Fruit fly (Drosophila melanogaster) whole organism, embryonic: ENCODE data around the gene Sbds.
A peak's percentile ranks its signal among the peaks of the same experiment; 100 is the strongest.

Source experiments
- Blimp-1 ChIP-seq: fragments of 200-800 bp; sonication (Bioruptor generic); optimal IDR thresholded peaks from 3 replicates; lab custom pipeline; 2018; ENCODE audit warnings: missing biosample characterization, missing genetic modification characterization, mild to moderate bottlenecking, moderate library complexity, missing genetic modification reagents
- CG10979 ChIP-seq: fragments of 200-800 bp; sonication (Bioruptor generic); optimal IDR thresholded peaks from 2 replicates; lab custom pipeline; 2018; ENCODE audit warnings: missing biosample characterization, mild to moderate bottlenecking, missing genetic modification characterization, moderate library complexity
- CG11695 ChIP-seq: fragments of 200-800 bp; sonication (Bioruptor generic); IDR thresholded peaks from 3 replicates; pipeline ENCODE4 v1.3.6; 2022; ENCODE audit warnings: missing biosample characterization, missing genetic modification characterization
- CG13296 ChIP-seq: fragments of 200-800 bp; sonication (Bioruptor generic); optimal IDR thresholded peaks from 3 replicates; lab custom pipeline; 2018; ENCODE audit warnings: missing biosample characterization, mild to moderate bottlenecking, missing genetic modification characterization
- CG1603 ChIP-seq: fragments of 200-800 bp; sonication (Bioruptor generic); optimal IDR thresholded peaks from 2 replicates; lab custom pipeline; 2019; ENCODE audit warnings: missing biosample characterization, mild to moderate bottlenecking, missing genetic modification characterization, moderate library complexity
- CG2678 ChIP-seq: fragments of 200-800 bp; sonication (Bioruptor generic); optimal IDR thresholded peaks from 3 replicates; lab custom pipeline; 2019; ENCODE audit warnings: missing biosample characterization, mild to moderate bottlenecking, missing genetic modification characterization, moderate library complexity
- CG3065 ChIP-seq: fragments of 200-800 bp; sonication (Bioruptor generic); optimal IDR thresholded peaks from 2 replicates; lab custom pipeline; 2016; ENCODE audit warnings: missing biosample characterization, missing genetic modification characterization
- CG32532 ChIP-seq: fragments of 200-800 bp; sonication (Bioruptor generic); IDR thresholded peaks from 2 replicates; pipeline ENCODE4 v1.3.6; 2022; ENCODE audit warnings: missing biosample characterization, missing genetic modification characterization
- CG3726 ChIP-seq: fragments of 200-800 bp; sonication (Bioruptor generic); IDR thresholded peaks from 3 replicates; pipeline ENCODE4, ENCODE4 v1.3.6; 2022; ENCODE audit warnings: missing biosample characterization, missing genetic modification characterization
- CG3995 ChIP-seq: fragments of 200-800 bp; sonication (Bioruptor generic); optimal IDR thresholded peaks from 3 replicates; lab custom pipeline; 2016; ENCODE audit warnings: missing biosample characterization, missing genetic modification characterization
- CG6272 ChIP-seq: fragments of 200-800 bp; sonication (Bioruptor generic); IDR thresholded peaks from 2 replicates; pipeline ENCODE4 v1.3.6; 2022; ENCODE audit warnings: missing biosample characterization, missing genetic modification characterization
- CG7963 ChIP-seq: fragments of 200-800 bp; sonication (Bioruptor generic); IDR thresholded peaks from 3 replicates; pipeline ENCODE4 v1.3.6; 2022; ENCODE audit warnings: missing biosample characterization, missing genetic modification characterization; ENCODE audit not compliant: partially characterized antibody
- Dfd ChIP-seq, 2 experiments: fragments of >200 bp; optimal IDR thresholded peaks; 2 replicates each; lab custom pipeline; 2017; ENCODE audit warnings: missing biosample characterization in 2 of 2, missing genetic modification characterization in 2 of 2
- Dip3 ChIP-seq: fragments of 200-800 bp; sonication (Bioruptor generic); optimal IDR thresholded peaks from 3 replicates; lab custom pipeline; 2016; ENCODE audit warnings: missing biosample characterization, missing genetic modification characterization
- Drgx ChIP-seq: fragments of 200-800 bp; sonication (Bioruptor generic); IDR thresholded peaks from 2 replicates; pipeline ENCODE4 v1.3.6; 2022; ENCODE audit warnings: missing biosample characterization, missing genetic modification characterization
- Ptx1 ChIP-seq: fragments of 200-800 bp; sonication (Bioruptor generic); IDR thresholded peaks from 2 replicates; pipeline ENCODE4 v1.3.6; 2022; ENCODE audit warnings: missing biosample characterization, missing genetic modification characterization
- Scr ChIP-seq: fragments of 200-800 bp; sonication (Bioruptor generic); IDR thresholded peaks from 2 replicates; pipeline ENCODE4 v1.3.6; 2022; ENCODE audit warnings: missing biosample characterization, missing genetic modification characterization; ENCODE audit not compliant: partially characterized antibody
- Xrp1 ChIP-seq: fragments of 200-800 bp; sonication (Bioruptor generic); IDR thresholded peaks from 2 replicates; pipeline ENCODE4 v1.3.6; 2022; ENCODE audit warnings: missing biosample characterization, missing genetic modification characterization
- amos ChIP-seq: fragments of 200-800 bp; sonication (Bioruptor generic); IDR thresholded peaks from 2 replicates; pipeline ENCODE4 v1.3.6; 2022; ENCODE audit warnings: missing biosample characterization, missing genetic modification characterization; ENCODE audit not compliant: partially characterized antibody
- az2 ChIP-seq: fragments of 200-800 bp; sonication (Bioruptor generic); optimal IDR thresholded peaks from 3 replicates; lab custom pipeline; 2016; ENCODE audit warnings: missing biosample characterization, missing genetic modification characterization
- bsh ChIP-seq, 2 experiments: fragments of 200-800 bp; sonication (Bioruptor generic); optimal IDR thresholded peaks; 2 replicates each; lab custom pipeline; 2017 to 2018; ENCODE audit warnings: mild to moderate bottlenecking in 2 of 2, missing biosample characterization in 2 of 2, missing genetic modification characterization in 2 of 2, moderate library complexity in 1 of 2
- dmrt11E ChIP-seq: fragments of 200-800 bp; sonication (Bioruptor generic); optimal IDR thresholded peaks from 3 replicates; lab custom pipeline; 2018; ENCODE audit warnings: missing biosample characterization, mild to moderate bottlenecking, missing genetic modification characterization, moderate library complexity
- fd96Cb ChIP-seq: fragments of 200-800 bp; sonication (Bioruptor generic); optimal IDR thresholded peaks from 2 replicates; lab custom pipeline; 2018; ENCODE audit warnings: missing biosample characterization, mild to moderate bottlenecking, missing genetic modification characterization, moderate library complexity
- gem ChIP-seq: fragments of 200-800 bp; sonication (Bioruptor generic); optimal IDR thresholded peaks from 2 replicates; lab custom pipeline; 2019; ENCODE audit warnings: missing biosample characterization, mild to moderate bottlenecking, missing genetic modification characterization, moderate library complexity
- p53 ChIP-seq: fragments of 200-800 bp; sonication (Bioruptor generic); optimal IDR thresholded peaks from 2 replicates; lab custom pipeline; 2016; ENCODE audit warnings: missing biosample characterization, missing genetic modification characterization
- phol ChIP-seq: fragments of 200-800 bp; sonication (Bioruptor generic); optimal IDR thresholded peaks from 3 replicates; lab custom pipeline; 2018; ENCODE audit warnings: missing biosample characterization, mild to moderate bottlenecking, missing genetic modification characterization, moderate library complexity
- pnt ChIP-seq: fragments of 200-800 bp; sonication (Bioruptor generic); optimal IDR thresholded peaks from 3 replicates; lab custom pipeline; 2016; ENCODE audit warnings: missing biosample characterization, missing genetic modification characterization
- pros ChIP-seq: fragments of 200-800 bp; sonication (Bioruptor generic); optimal IDR thresholded peaks from 3 replicates; lab custom pipeline; 2019; ENCODE audit warnings: missing biosample characterization, mild to moderate bottlenecking, missing genetic modification characterization, moderate library complexity
- pum ChIP-seq: fragments of 200-800 bp; sonication (Bioruptor generic); optimal IDR thresholded peaks from 2 replicates; lab custom pipeline; 2016; ENCODE audit warnings: missing biosample characterization, missing genetic modification characterization
- repo ChIP-seq: fragments of 200-800 bp; sonication (Bioruptor generic); optimal IDR thresholded peaks from 2 replicates; lab custom pipeline; 2016; ENCODE audit warnings: missing biosample characterization, missing genetic modification characterization
- sens ChIP-seq: fragments of 200-800 bp; sonication (Bioruptor generic); peaks from one replicate; lab custom pipeline; 2016; ENCODE audit warnings: missing biosample characterization, missing genetic modification characterization
- sisA ChIP-seq: fragments of 200-800 bp; sonication (Bioruptor generic); IDR thresholded peaks from 2 replicates; pipeline ENCODE4 v1.3.6; 2022; ENCODE audit warnings: missing biosample characterization, missing genetic modification characterization
- tll ChIP-seq, 2 experiments: fragments of 200-800 bp in 1 of 2; fragments of >200 bp in 1 of 2; sonication (Bioruptor generic) in 1 of 2; optimal IDR thresholded peaks; 2 replicates each; lab custom pipeline; 2017 to 2019; ENCODE audit warnings: missing biosample characterization in 2 of 2, missing genetic modification characterization in 2 of 2, mild to moderate bottlenecking in 1 of 2, moderate library complexity in 1 of 2
- ttk ChIP-seq: fragments of 200-800 bp; sonication (Bioruptor generic); IDR thresholded peaks from 2 replicates; pipeline ENCODE4 v2.1.2; 2022; ENCODE audit warnings: missing biosample characterization, missing genetic modification characterization
- vvl ChIP-seq: fragments of 200-800 bp; sonication (Bioruptor generic); IDR thresholded peaks from 2 replicates; pipeline ENCODE4 v1.3.6; 2022; ENCODE audit warnings: missing biosample characterization, missing genetic modification characterization
- yki ChIP-seq: fragments of >200 bp; optimal IDR thresholded peaks from 3 replicates; lab custom pipeline; 2018

Sbds gene

DNA sequence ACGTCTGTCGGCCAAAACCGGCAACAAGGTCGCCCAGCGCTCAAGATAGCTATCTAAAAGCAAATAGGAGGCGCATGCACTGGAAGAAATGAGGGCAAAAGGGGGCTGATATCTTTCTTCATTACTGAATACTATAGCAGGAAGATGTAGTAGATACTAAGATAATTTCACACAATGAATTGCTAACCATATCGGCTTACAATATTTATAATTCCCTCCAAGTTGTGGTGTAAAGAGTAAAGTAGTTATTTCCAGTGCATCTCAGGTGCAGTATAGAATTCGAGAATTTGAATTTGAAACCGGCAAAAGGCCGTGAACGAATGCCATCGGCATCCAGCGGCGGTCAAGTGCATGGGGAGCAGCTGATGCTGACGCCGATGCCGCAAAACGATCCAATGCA, 46.8 kb downstream of the Sbds start (continued):
- TF ChIP-seq vvl (GFP tag; lab: Robert Waterston, UW) (peak; percentile 65), Blimp-1 (peak; percentile 5), Dip3 (GFP tag; lab: Kevin White, UChicago) (no peak), CG13296 (GFP tag; lab: Kevin White, UChicago) (no peak), gem (tag; lab: Kevin White, UChicago) (peak; percentile 21), Xrp1 (GFP tag; lab: Robert Waterston, UW) (peak; percentile 51), CG3726 (GFP tag; lab: Robert Waterston, UW) (0 out of 3 replicates have a peak, but pooled peaks have one; percentile 29), CG3065 (GFP tag; lab: Kevin White, UChicago) (no peak), CG3995 (no peak), dmrt11E (tag; lab: Kevin White, UChicago) (peak; percentile 20), yki (lab: Kevin White, UChicago) (no peak), Dfd (GFP tag; optimal IDR thresholded peaks at IDR 0.05; lab: Kevin White, UChicago) (no peak), az2 (GFP tag; lab: Kevin White, UChicago) (no peak), pros (GFP tag; lab: Kevin White, UChicago) (no peak), CG6272 (GFP tag; lab: Robert Waterston, UW) (no peak), amos (GFP tag; lab: Robert Waterston, UW) (no peak), Drgx (GFP tag; lab: Robert Waterston, UW) (peak; percentile 72), CG11695 (GFP tag; lab: Robert Waterston, UW) (0 out of 3 replicates have a peak, but pooled peaks have one; percentile 26), Ptx1 (0 out of 2 replicates have a peak, but pooled peaks have one; percentile 19), CG10979 (tag; lab: Kevin White, UChicago) (peak; percentile 23), pnt (no peak), CG7963 (GFP tag; lab: Robert Waterston, UW) (no peak), ttk (GFP tag; lab: Robert Waterston, UW) (no peak), pum (GFP tag; lab: Kevin White, UChicago) (no peak), tll (GFP tag; optimal IDR thresholded peaks at IDR 0.05; lab: Kevin White, UChicago) (no peak), bsh (GFP tag; optimal IDR thresholded peaks at IDR 0.05; lab: Kevin White, UChicago) (peak in 1 of 2 experiments; percentile 0), CG32532 (no peak), CG2678 (tag; lab: Kevin White, UChicago) (no peak), Scr (no peak), phol (no peak), fd96Cb (peak; percentile 11), p53 (GFP tag; lab: Kevin White, UChicago) (no peak), sens (GFP tag; lab: Kevin White, UChicago) (peak; percentile 56), CG1603 (tag; lab: Kevin White, UChicago) (peak; percentile 5)

DNA sequence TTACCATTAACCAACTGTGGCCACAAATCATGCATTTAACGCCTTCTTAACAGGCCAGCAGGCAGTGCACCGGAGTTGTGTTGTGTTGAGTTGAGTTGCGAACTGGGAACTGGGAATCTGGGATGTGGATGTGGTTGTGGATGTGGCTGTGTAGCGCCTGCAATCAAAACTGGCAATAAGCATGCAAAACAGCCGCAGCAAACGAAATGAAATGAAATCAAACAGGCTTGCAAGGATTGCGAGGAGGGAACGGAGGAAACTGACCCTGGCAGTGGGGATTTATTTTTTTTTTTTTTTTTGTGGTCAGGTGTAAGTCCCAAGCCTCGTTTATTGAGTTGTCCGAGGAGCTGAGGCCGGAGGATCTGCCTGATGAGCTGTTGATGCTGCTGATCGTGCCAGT, 49.8 kb downstream of the Sbds start:
- TF ChIP-seq sisA (GFP tag; lab: Robert Waterston, UW) (0 out of 2 replicates have a peak, but pooled peaks have one; percentile 23), repo (GFP tag; lab: Kevin White, UChicago) (no peak)
